Worm (Caenorhabditis elegans): ENCODE data around the gene dmd-5.

DNA sequence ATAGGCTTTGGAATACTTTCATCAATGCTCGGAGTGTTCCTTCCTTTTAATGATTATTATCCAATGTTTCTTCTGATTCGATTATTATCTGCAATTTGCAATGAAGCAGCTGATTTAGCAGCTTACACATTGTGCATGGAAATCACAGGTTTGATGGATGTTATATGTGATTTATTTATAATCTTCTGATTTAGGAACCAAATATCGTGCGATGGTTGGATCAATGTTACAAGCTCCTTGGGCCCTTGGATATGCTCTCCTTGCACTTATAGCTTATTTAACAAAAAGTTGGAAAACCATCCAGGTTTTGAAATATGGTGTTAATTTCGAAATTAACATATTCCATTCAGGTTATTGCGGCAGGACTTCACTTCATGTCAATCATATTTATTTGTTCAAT is 11.5 kb upstream of the dmd-5 start:
- TF ChIP-seq ztf-23 (GFP tag; IDR thresholded peaks at IDR 0.05) (no peak), T22C8.4 (GFP tag; IDR thresholded peaks at IDR 0.05) (no peak), ref-1 (GFP tag; conservative IDR thresholded peaks at IDR 0.05) (no peak), med-1 (GFP tag; optimal IDR thresholded peaks at IDR 0.05; ENCODE audit: insufficient read depth) (no peak), klf-2 (GFP tag; conservative IDR thresholded peaks at IDR 0.05) (no peak), flt-1 (GFP tag; IDR thresholded peaks at IDR 0.05) (no peak), tab-1 (GFP tag; IDR thresholded peaks at IDR 0.05) (no peak), cog-1 (tag; optimal IDR thresholded peaks at IDR 0.05) (no peak)

Measured in whole organism, midembryonic.